Fruit fly (Drosophila melanogaster) whole organism, embryonic: Measurements from ENCODE around the gene alphaSnap.

Source experiments
- Adf1 ChIP-seq: fragments of 200-800 bp; sonication (Bioruptor generic); IDR thresholded peaks from 2 replicates; pipeline ENCODE4 v1.3.6; 2022; ENCODE audit warnings: missing biosample characterization, missing genetic modification characterization
- Bteb2 ChIP-seq: fragments of 200-800 bp; sonication (Bioruptor generic); optimal IDR thresholded peaks from 2 replicates; lab custom pipeline; 2016; ENCODE audit warnings: missing biosample characterization, missing genetic modification characterization
- CG10366 ChIP-seq: fragments of 200-800 bp; sonication (Bioruptor generic); IDR thresholded peaks from 2 replicates; pipeline ENCODE4 v1.3.6; 2022; ENCODE audit warnings: missing biosample characterization, missing genetic modification characterization
- CG11504 ChIP-seq: fragments of 200-800 bp; sonication (Bioruptor generic); optimal IDR thresholded peaks from 3 replicates; lab custom pipeline; 2019; ENCODE audit warnings: missing biosample characterization, mild to moderate bottlenecking, missing genetic modification characterization, moderate library complexity
- CG12104 ChIP-seq: fragments of 200-800 bp; sonication (Bioruptor generic); optimal IDR thresholded peaks from 3 replicates; lab custom pipeline; 2016; ENCODE audit warnings: missing biosample characterization, missing genetic modification characterization
- CG12744 ChIP-seq: fragments of 200-800 bp; sonication (Bioruptor generic); optimal IDR thresholded peaks from 2 replicates; lab custom pipeline; 2016; ENCODE audit warnings: missing biosample characterization, missing genetic modification characterization
- CG13123 ChIP-seq: fragments of 200-800 bp; sonication (Bioruptor generic); optimal IDR thresholded peaks from 2 replicates; lab custom pipeline; 2016; ENCODE audit warnings: missing biosample characterization, missing genetic modification characterization
- CG13296 ChIP-seq: fragments of 200-800 bp; sonication (Bioruptor generic); optimal IDR thresholded peaks from 3 replicates; lab custom pipeline; 2018; ENCODE audit warnings: missing biosample characterization, mild to moderate bottlenecking, missing genetic modification characterization
- CG14050 ChIP-seq: fragments of 200-800 bp; sonication (Bioruptor generic); IDR thresholded peaks from 3 replicates; pipeline ENCODE4 v1.3.6; 2022; ENCODE audit warnings: missing biosample characterization, missing genetic modification characterization
- CG14441 ChIP-seq: fragments of 200-800 bp; sonication (Bioruptor generic); IDR thresholded peaks from 2 replicates; pipeline ENCODE4 v1.3.6; 2022; ENCODE audit warnings: missing biosample characterization, missing genetic modification characterization
- CG16779 ChIP-seq: fragments of 200-800 bp; sonication (Bioruptor generic); IDR thresholded peaks from 2 replicates; pipeline ENCODE4 v1.3.6; 2022; ENCODE audit warnings: missing biosample characterization, missing genetic modification characterization
- CG16813 ChIP-seq: fragments of 200-800 bp; sonication (Bioruptor generic); IDR thresholded peaks from 3 replicates; pipeline ENCODE4 v1.3.6; 2022; ENCODE audit warnings: missing biosample characterization, missing genetic modification characterization; ENCODE audit not compliant: partially characterized antibody
- CG17328 ChIP-seq: fragments of 200-800 bp; sonication (Bioruptor generic); IDR thresholded peaks from 2 replicates; pipeline ENCODE4 v1.3.6; 2022; ENCODE audit warnings: missing biosample characterization, missing genetic modification characterization
- CG17385 ChIP-seq: fragments of 200-800 bp; sonication (Bioruptor generic); optimal IDR thresholded peaks from 3 replicates; lab custom pipeline; 2018; ENCODE audit warnings: missing biosample characterization, mild to moderate bottlenecking, missing genetic modification characterization
- CG2712 ChIP-seq: fragments of 200-800 bp; optimal IDR thresholded peaks from 3 replicates; lab custom pipeline; 2019; ENCODE audit warnings: missing biosample characterization, mild to moderate bottlenecking, missing genetic modification characterization, moderate library complexity
- CG30020 ChIP-seq: fragments of 200-800 bp; optimal IDR thresholded peaks from 2 replicates; lab custom pipeline; 2019; ENCODE audit warnings: missing biosample characterization, mild to moderate bottlenecking, missing genetic modification characterization, moderate library complexity
- CG4328 ChIP-seq: fragments of 200-800 bp; sonication (Bioruptor generic); optimal IDR thresholded peaks from 3 replicates; lab custom pipeline; 2017; ENCODE audit warnings: missing biosample characterization, missing genetic modification reagents, missing genetic modification characterization
- CG4617 ChIP-seq: fragments of 200-800 bp; sonication (Bioruptor generic); optimal IDR thresholded peaks from 3 replicates; lab custom pipeline; 2016; ENCODE audit warnings: missing biosample characterization, missing genetic modification characterization, borderline replicate concordance
- CG4820 ChIP-seq: fragments of 200-800 bp; sonication (Bioruptor generic); optimal IDR thresholded peaks from 3 replicates; lab custom pipeline; 2016; ENCODE audit warnings: missing biosample characterization, missing genetic modification characterization
- CG6254 ChIP-seq: fragments of 200-800 bp; sonication (Bioruptor generic); optimal IDR thresholded peaks from 3 replicates; lab custom pipeline; 2017; ENCODE audit warnings: mild to moderate bottlenecking, missing biosample characterization, missing genetic modification reagents, missing genetic modification characterization
- CG6683 ChIP-seq: fragments of 200-800 bp; sonication (Bioruptor generic); optimal IDR thresholded peaks from 2 replicates; lab custom pipeline; 2017; ENCODE audit warnings: missing biosample characterization, mild to moderate bottlenecking, missing genetic modification characterization, missing genetic modification reagents
- CG6765 ChIP-seq: fragments of 200-800 bp; sonication (Bioruptor generic); optimal IDR thresholded peaks from 3 replicates; lab custom pipeline; 2017; ENCODE audit warnings: missing biosample characterization, mild to moderate bottlenecking, missing genetic modification characterization
- CG6813 ChIP-seq: fragments of 200-800 bp; sonication (Bioruptor generic); optimal IDR thresholded peaks from 2 replicates; lab custom pipeline; 2017; ENCODE audit warnings: missing biosample characterization, missing genetic modification characterization, mild to moderate bottlenecking, moderate library complexity, missing genetic modification reagents
- CG8765 ChIP-seq: fragments of 200-800 bp; sonication (Bioruptor generic); IDR thresholded peaks from 2 replicates; pipeline ENCODE4 v1.3.6; 2022; ENCODE audit warnings: missing biosample characterization, missing genetic modification characterization
- CkIIα-i1 ChIP-seq: fragments of 200-800 bp; sonication (Bioruptor generic); IDR thresholded peaks from 2 replicates; pipeline ENCODE4 v1.3.6; 2022; ENCODE audit warnings: missing biosample characterization, missing genetic modification characterization
- HLH4C ChIP-seq: fragments of 200-800 bp; sonication (Bioruptor generic); IDR thresholded peaks from 3 replicates; pipeline ENCODE4 v1.3.6; 2022; ENCODE audit warnings: missing biosample characterization, missing genetic modification characterization; ENCODE audit not compliant: partially characterized antibody
- Lim3 ChIP-seq: fragments of 200-800 bp; sonication (Bioruptor generic); IDR thresholded peaks from 2 replicates; pipeline ENCODE4 v1.3.6; 2022; ENCODE audit warnings: missing biosample characterization, missing genetic modification characterization
- MESR4 ChIP-seq: fragments of 200-800 bp; sonication (Bioruptor generic); optimal IDR thresholded peaks from 2 replicates; lab custom pipeline; 2018; ENCODE audit warnings: missing biosample characterization, mild to moderate bottlenecking, missing genetic modification characterization, moderate library complexity
- Nf-YC ChIP-seq: fragments of 200-800 bp; optimal IDR thresholded peaks from 3 replicates; lab custom pipeline; 2019; ENCODE audit warnings: missing biosample characterization, mild to moderate bottlenecking, missing genetic modification characterization, moderate library complexity
- Oaz ChIP-seq: fragments of 200-800 bp; sonication (Bioruptor generic); IDR thresholded peaks from 2 replicates; pipeline ENCODE4 v1.3.6; 2022; ENCODE audit warnings: missing biosample characterization, missing genetic modification characterization
- Opbp ChIP-seq: fragments of 200-800 bp; sonication (Bioruptor generic); IDR thresholded peaks from 3 replicates; pipeline ENCODE4 v1.3.6; 2022; ENCODE audit warnings: missing biosample characterization, missing genetic modification characterization; ENCODE audit not compliant: partially characterized antibody
- Rfx ChIP-seq: fragments of 200-800 bp; sonication (Bioruptor generic); IDR thresholded peaks from 2 replicates; pipeline ENCODE4 v1.3.6; 2022; ENCODE audit warnings: missing biosample characterization, missing genetic modification characterization
- Scr ChIP-seq: fragments of 200-800 bp; sonication (Bioruptor generic); IDR thresholded peaks from 2 replicates; pipeline ENCODE4 v1.3.6; 2022; ENCODE audit warnings: missing biosample characterization, missing genetic modification characterization; ENCODE audit not compliant: partially characterized antibody
- Ssrp ChIP-seq: fragments of 200-800 bp; sonication (Bioruptor generic); optimal IDR thresholded peaks from 2 replicates; lab custom pipeline; 2018; ENCODE audit warnings: missing biosample characterization, mild to moderate bottlenecking, missing genetic modification characterization, moderate library complexity
- Taf1 ChIP-seq: fragments of 200-800 bp; sonication (Bioruptor generic); IDR thresholded peaks from 2 replicates; pipeline ENCODE4 v1.3.6; 2022; ENCODE audit warnings: missing biosample characterization, missing genetic modification characterization
- Usf ChIP-seq: fragments of 200-800 bp; sonication (Bioruptor generic); optimal IDR thresholded peaks from 2 replicates; lab custom pipeline; 2017; ENCODE audit warnings: missing genotype, missing biosample characterization, missing genetic modification characterization
- Vsx1 ChIP-seq: fragments of 200-800 bp; sonication (Bioruptor generic); optimal IDR thresholded peaks from 2 replicates; lab custom pipeline; 2017; ENCODE audit warnings: missing biosample characterization, mild to moderate bottlenecking, missing genetic modification characterization, missing genetic modification reagents
- ase ChIP-seq: fragments of 200-800 bp; sonication (Bioruptor generic); IDR thresholded peaks from 3 replicates; pipeline ENCODE4 v1.3.6; 2022; ENCODE audit warnings: missing biosample characterization, missing genetic modification characterization
- ato ChIP-seq: fragments of 200-800 bp; sonication (Bioruptor generic); IDR thresholded peaks from 2 replicates; pipeline ENCODE4 v1.3.6; 2022; ENCODE audit warnings: missing biosample characterization, missing genetic modification characterization; ENCODE audit not compliant: partially characterized antibody
- da ChIP-seq: fragments of 200-800 bp; sonication (Bioruptor generic); optimal IDR thresholded peaks from 2 replicates; lab custom pipeline; 2016; ENCODE audit warnings: missing biosample characterization, missing genetic modification characterization
- dysf ChIP-seq: fragments of 200-800 bp; sonication (Bioruptor generic); IDR thresholded peaks from 3 replicates; pipeline ENCODE4 v1.3.6; 2022; ENCODE audit warnings: missing biosample characterization, missing genetic modification characterization
- emc ChIP-seq: fragments of 200-800 bp; sonication (Bioruptor generic); optimal IDR thresholded peaks from 2 replicates; lab custom pipeline; 2016; ENCODE audit warnings: missing biosample characterization, missing genetic modification characterization
- ind ChIP-seq: fragments of 200-800 bp; sonication (Bioruptor generic); optimal IDR thresholded peaks from 3 replicates; lab custom pipeline; 2016; ENCODE audit warnings: missing biosample characterization, missing genetic modification characterization
- lmd ChIP-seq: fragments of 200-800 bp; sonication (Bioruptor generic); IDR thresholded peaks from 2 replicates; pipeline ENCODE4 v1.3.6; 2022; ENCODE audit warnings: missing biosample characterization, missing genetic modification characterization
- p53 ChIP-seq: fragments of 200-800 bp; sonication (Bioruptor generic); optimal IDR thresholded peaks from 2 replicates; lab custom pipeline; 2016; ENCODE audit warnings: missing biosample characterization, missing genetic modification characterization
- pan ChIP-seq, 4 experiments: fragments of >200 bp in 3 of 4; fragments of 200-800 bp in 1 of 4; sonication (Bioruptor generic) in 1 of 4; optimal IDR thresholded peaks in 3 of 4; IDR thresholded peaks in 1 of 4; 2 replicates each; pipeline versions ENCODE4 v1.3.6 to Lab custom; 2017 to 2022; ENCODE audit warnings: missing biosample characterization in 2 of 4, missing genetic modification characterization in 2 of 4, mixed read lengths in 1 of 4
- peb ChIP-seq: fragments of 200-800 bp; sonication (Bioruptor generic); IDR thresholded peaks from 2 replicates; pipeline ENCODE4 v1.3.6; 2022; ENCODE audit warnings: missing biosample characterization, missing genetic modification characterization
- tap ChIP-seq: fragments of 200-800 bp; optimal IDR thresholded peaks from 3 replicates; lab custom pipeline; 2019; ENCODE audit warnings: missing biosample characterization, mild to moderate bottlenecking, missing genetic modification characterization, moderate library complexity
- tup ChIP-seq: fragments of 200-800 bp; sonication (Bioruptor generic); optimal IDR thresholded peaks from 2 replicates; lab custom pipeline; 2016; ENCODE audit warnings: missing biosample characterization, mild to moderate bottlenecking, missing genetic modification characterization, moderate library complexity
- unpg ChIP-seq: fragments of 200-800 bp; sonication (Bioruptor generic); optimal IDR thresholded peaks from 3 replicates; lab custom pipeline; 2018; ENCODE audit warnings: missing biosample characterization, mild to moderate bottlenecking, missing genetic modification characterization, moderate library complexity
- zen2 ChIP-seq: fragments of 200-800 bp; sonication (Bioruptor generic); IDR thresholded peaks from 3 replicates; pipeline ENCODE4 v1.3.6; 2022; ENCODE audit warnings: missing biosample characterization, missing genetic modification characterization; ENCODE audit not compliant: partially characterized antibody

Gene alphaSnap

DNA sequence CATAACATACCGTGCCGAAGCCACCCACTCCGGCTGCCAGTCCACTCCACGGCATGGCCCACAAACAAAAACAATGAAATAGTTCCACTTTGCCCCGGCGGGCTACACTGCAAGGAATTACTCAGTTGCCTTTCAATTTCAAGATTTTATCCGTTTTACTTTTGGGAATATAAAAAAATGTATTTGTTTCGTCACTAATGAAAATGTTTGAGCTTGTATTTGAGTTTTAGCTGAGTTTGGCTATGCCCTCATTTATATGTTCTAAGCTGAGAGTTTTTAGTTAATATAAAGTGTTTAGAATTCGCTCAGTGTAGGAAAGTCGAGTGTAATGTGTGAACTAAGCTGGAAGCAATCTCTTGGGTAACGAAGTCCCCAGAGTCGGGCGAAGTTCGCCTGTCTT lies 36.8 kb upstream of the alphaSnap start (continued):
- no peak for TF ChIP-seq pan (optimal IDR thresholded peaks at IDR 0.05; lab: Kevin White, UChicago)
- peak in 1 of 2 experiments; percentile 65 for TF ChIP-seq pan (GFP tag; optimal IDR thresholded peaks at IDR 0.05 in 1 of 2, IDR thresholded peaks at IDR 0.05 in 1 of 2)
- TF ChIP-seq Lim3 (GFP tag; lab: Robert Waterston, UW), result no peak
- TF ChIP-seq CG13123 (GFP tag; lab: Kevin White, UChicago), result no peak
- TF ChIP-seq MESR4 (GFP tag; lab: Kevin White, UChicago), result no peak
- no peak for TF ChIP-seq Nf-YC
- no peak for TF ChIP-seq Taf1
- TF ChIP-seq CG6765 (GFP tag; lab: Kevin White, UChicago), result no peak
- no peak for TF ChIP-seq tup (GFP tag; lab: Kevin White, UChicago)
- peak; percentile 11 for TF ChIP-seq CG6254 (GFP tag; lab: Kevin White, UChicago)
- TF ChIP-seq CG12744 (GFP tag; lab: Kevin White, UChicago), result no peak
- TF ChIP-seq lmd (GFP tag; lab: Robert Waterston, UW), result peak; percentile 41; the same call in 1 of the 2 replicates
- no peak for TF ChIP-seq CG30020 (tag; lab: Kevin White, UChicago)
- peak; percentile 72 for TF ChIP-seq CG11504 (tag; lab: Kevin White, UChicago)
- no peak for TF ChIP-seq da (GFP tag; lab: Kevin White, UChicago)
- no peak; the same call in 2 of the 3 replicates for TF ChIP-seq CG14050 (GFP tag; lab: Robert Waterston, UW)
- TF ChIP-seq CG2712 (tag; lab: Kevin White, UChicago), result peak; percentile 62
- TF ChIP-seq Adf1, result no peak
- TF ChIP-seq CkIIα-i1 (GFP tag; lab: Robert Waterston, UW), result no peak
- TF ChIP-seq CG10366 (GFP tag; lab: Robert Waterston, UW), result no peak
- no peak for TF ChIP-seq Opbp (GFP tag; lab: Robert Waterston, UW)
- TF ChIP-seq CG16779 (GFP tag; lab: Robert Waterston, UW), result no peak
- TF ChIP-seq CG13296, result peak; percentile 7
- no peak for TF ChIP-seq Bteb2 (GFP tag; lab: Kevin White, UChicago)
- TF ChIP-seq CG6813 (GFP tag; lab: Kevin White, UChicago), result peak; percentile 4
- TF ChIP-seq CG16813 (GFP tag; lab: Robert Waterston, UW), result no peak
- no peak for TF ChIP-seq CG8765 (GFP tag; lab: Robert Waterston, UW)
- TF ChIP-seq Oaz (GFP tag; lab: Robert Waterston, UW), result no peak
- TF ChIP-seq Usf (GFP tag; lab: Kevin White, UChicago), result no peak
- no peak for TF ChIP-seq peb (GFP tag; lab: Robert Waterston, UW)
- TF ChIP-seq CG6683 (GFP tag; lab: Kevin White, UChicago), result no peak
- TF ChIP-seq Scr (GFP tag; lab: Robert Waterston, UW), result no peak
- TF ChIP-seq tap, result peak; percentile 17
- no peak for TF ChIP-seq CG4617 (GFP tag; lab: Kevin White, UChicago)
- TF ChIP-seq Rfx, result peak; percentile 52
- peak; percentile 26 for TF ChIP-seq Ssrp (tag; lab: Kevin White, UChicago)
- TF ChIP-seq HLH4C (GFP tag; lab: Robert Waterston, UW), result no peak
- no peak for TF ChIP-seq CG4328 (GFP tag; lab: Kevin White, UChicago)
- no peak for TF ChIP-seq CG12104 (GFP tag; lab: Kevin White, UChicago)
- no peak for TF ChIP-seq p53 (GFP tag; lab: Kevin White, UChicago)
- peak; percentile 48 for TF ChIP-seq ind
- no peak for TF ChIP-seq zen2 (GFP tag; lab: Robert Waterston, UW)
- TF ChIP-seq CG17328, result no peak
- no peak for TF ChIP-seq ase (GFP tag; lab: Robert Waterston, UW)
- TF ChIP-seq CG14441 (GFP tag; lab: Robert Waterston, UW), result peak; percentile 42; the same call in 1 of the 2 replicates
- TF ChIP-seq CG17385 (GFP tag; lab: Kevin White, UChicago), result no peak
- TF ChIP-seq Vsx1, result no peak
- TF ChIP-seq unpg (GFP tag; lab: Kevin White, UChicago), result peak; percentile 62
- TF ChIP-seq ato (GFP tag; lab: Robert Waterston, UW), result no peak
- TF ChIP-seq emc (GFP tag; lab: Kevin White, UChicago), result peak; percentile 18
- TF ChIP-seq dysf (GFP tag; lab: Robert Waterston, UW), result peak; percentile 60
- no peak for TF ChIP-seq CG4820 (GFP tag; lab: Kevin White, UChicago)
